Worm (Caenorhabditis elegans): ENCODE results near the gene ham-3.

ce11 chrIII:10088508-10088981 is 32.0 kb upstream of the ham-3 start, which contains the start of gene hal-2:
- no peak for TF ChIP-seq dao-5 (tag; optimal IDR thresholded peaks at IDR 0.05)
- no peak for TF ChIP-seq him-1 (tag; optimal IDR thresholded peaks at IDR 0.05)
- no peak for TF ChIP-seq W03F9.2 (tag; optimal IDR thresholded peaks at IDR 0.05)
